Fruit fly (Drosophila melanogaster) whole organism, prepupa: ENCODE results near the gene CG4829.

Experiments
- Blimp-1 ChIP-seq: fragments of 200-800 bp; sonication (Bioruptor generic); optimal IDR thresholded peaks from 3 replicates; lab custom pipeline; 2017; ENCODE audit warnings: missing biosample characterization, missing genetic modification characterization, mild to moderate bottlenecking, moderate library complexity, missing genetic modification reagents
- CG10669 ChIP-seq: fragments of 200-800 bp; sonication (Bioruptor generic); optimal IDR thresholded peaks from 3 replicates; lab custom pipeline; 2018; ENCODE audit warnings: missing biosample characterization, mild to moderate bottlenecking, missing genetic modification characterization, moderate library complexity
- CG11762 ChIP-seq: fragments of 200-800 bp; sonication (Bioruptor generic); optimal IDR thresholded peaks from 3 replicates; lab custom pipeline; 2016; ENCODE audit warnings: missing biosample characterization, missing genetic modification characterization; ENCODE audit not compliant: insufficient read depth
- CG11902 ChIP-seq: fragments of 200-800 bp; sonication (Bioruptor generic); optimal IDR thresholded peaks from 3 replicates; lab custom pipeline; 2016; ENCODE audit warnings: missing biosample characterization, missing genetic modification characterization
- CG15336 ChIP-seq: fragments of 200-800 bp; sonication (Bioruptor generic); IDR thresholded peaks from 2 replicates; pipeline ENCODE4 v1.3.6; 2022; ENCODE audit warnings: missing biosample characterization, missing genetic modification characterization
- CG1621 ChIP-seq: fragments of 200-800 bp; sonication (Bioruptor generic); optimal IDR thresholded peaks from 3 replicates; lab custom pipeline; 2018; ENCODE audit warnings: missing biosample characterization, mild to moderate bottlenecking, missing genetic modification characterization
- CG16779 ChIP-seq: fragments of 200-800 bp; sonication (Bioruptor generic); optimal IDR thresholded peaks from 3 replicates; lab custom pipeline; 2017; ENCODE audit warnings: missing biosample characterization, mild to moderate bottlenecking, missing genetic modification characterization
- CG3032 ChIP-seq: fragments of 200-800 bp; optimal IDR thresholded peaks from 2 replicates; lab custom pipeline; 2019; ENCODE audit warnings: missing biosample characterization, mild to moderate bottlenecking, missing genetic modification characterization, moderate library complexity
- CG31627 ChIP-seq: fragments of 200-800 bp; sonication (Bioruptor generic); optimal IDR thresholded peaks from 3 replicates; lab custom pipeline; 2016; ENCODE audit warnings: missing biosample characterization, missing genetic modification characterization
- CG32006 ChIP-seq: fragments of 200-800 bp; sonication (Bioruptor generic); optimal IDR thresholded peaks from 3 replicates; lab custom pipeline; 2017; ENCODE audit warnings: missing biosample characterization, mild to moderate bottlenecking, missing genetic modification characterization
- CG34406 ChIP-seq: fragments of 200-800 bp; sonication (Bioruptor generic); optimal IDR thresholded peaks from 3 replicates; lab custom pipeline; 2016; ENCODE audit warnings: missing biosample characterization, missing genetic modification characterization
- CG3919 ChIP-seq: fragments of 200-800 bp; sonication (Bioruptor generic); optimal IDR thresholded peaks from 3 replicates; lab custom pipeline; 2016; ENCODE audit warnings: missing biosample characterization, missing genetic modification characterization
- CG6163 ChIP-seq: fragments of 200-800 bp; sonication (Bioruptor generic); IDR thresholded peaks from 3 replicates; pipeline ENCODE4 v1.3.6; 2022; ENCODE audit warnings: missing biosample characterization, missing genetic modification characterization
- CG6276 ChIP-seq: fragments of 200-800 bp; sonication (Bioruptor generic); optimal IDR thresholded peaks from 2 replicates; lab custom pipeline; 2017; ENCODE audit warnings: missing biosample characterization, mild to moderate bottlenecking, missing genetic modification characterization
- CG6792 ChIP-seq: fragments of 200-800 bp; sonication (Bioruptor generic); optimal IDR thresholded peaks from 3 replicates; lab custom pipeline; 2016; ENCODE audit warnings: missing biosample characterization, missing genetic modification characterization
- CG6808 ChIP-seq: fragments of 200-800 bp; sonication (Bioruptor generic); optimal IDR thresholded peaks from 3 replicates; lab custom pipeline; 2017; ENCODE audit warnings: missing biosample characterization, missing genetic modification characterization, mild to moderate bottlenecking, moderate library complexity, missing genetic modification reagents
- CG6854 ChIP-seq: fragments of 200-800 bp; sonication (Bioruptor generic); optimal IDR thresholded peaks from 2 replicates; lab custom pipeline; 2017; ENCODE audit warnings: missing biosample characterization, mild to moderate bottlenecking, missing genetic modification characterization
- CG7368 ChIP-seq: fragments of 200-800 bp; sonication (Bioruptor generic); optimal IDR thresholded peaks from 3 replicates; lab custom pipeline; 2016; ENCODE audit warnings: missing biosample characterization, missing genetic modification characterization
- CG8119 ChIP-seq: fragments of 200-800 bp; sonication (Bioruptor generic); IDR thresholded peaks from 3 replicates; pipeline ENCODE4 v1.3.6; 2022; ENCODE audit warnings: missing biosample characterization, missing genetic modification characterization
- CG8319 ChIP-seq: fragments of 200-800 bp; sonication (Bioruptor generic); optimal IDR thresholded peaks from 3 replicates; lab custom pipeline; 2016; ENCODE audit warnings: missing biosample characterization, missing genetic modification characterization
- CG8632 ChIP-seq: fragments of 200-800 bp; sonication (Bioruptor generic); optimal IDR thresholded peaks from 3 replicates; lab custom pipeline; 2016; ENCODE audit warnings: missing biosample characterization, missing genetic modification characterization
- Eip75B ChIP-seq: fragments of 200-800 bp; sonication (Bioruptor generic); optimal IDR thresholded peaks from 3 replicates; lab custom pipeline; 2016; ENCODE audit warnings: missing biosample characterization, missing genetic modification characterization
- Eip78C ChIP-seq: fragments of 200-800 bp; sonication (Bioruptor generic); peaks from one replicate; lab custom pipeline; 2016; ENCODE audit warnings: missing biosample characterization, missing genetic modification characterization
- Eip93F ChIP-seq: fragments of 200-800 bp; sonication (Bioruptor generic); optimal IDR thresholded peaks from 2 replicates; lab custom pipeline; 2016; ENCODE audit warnings: missing biosample characterization, mild to moderate bottlenecking, missing genetic modification characterization
- Ets21C ChIP-seq: fragments of 200-800 bp; sonication (Bioruptor generic); optimal IDR thresholded peaks from 3 replicates; lab custom pipeline; 2016; ENCODE audit warnings: missing biosample characterization, missing genetic modification characterization
- Ets96B ChIP-seq: fragments of 200-800 bp; optimal IDR thresholded peaks from 2 replicates; lab custom pipeline; 2019; ENCODE audit warnings: missing biosample characterization, mild to moderate bottlenecking, missing genetic modification characterization, moderate library complexity
- Gug ChIP-seq: fragments of 200-800 bp; sonication (Bioruptor generic); IDR thresholded peaks from 2 replicates; pipeline ENCODE4 v1.3.6; 2022; ENCODE audit warnings: missing biosample characterization, missing genetic modification characterization
- Hr38 ChIP-seq: sonication (Bioruptor generic); optimal IDR thresholded peaks from 2 replicates; lab custom pipeline; 2016; ENCODE audit warnings: missing biosample characterization, missing genetic modification characterization
- Hr4 ChIP-seq: fragments of 200-800 bp; sonication (Bioruptor generic); optimal IDR thresholded peaks from 3 replicates; lab custom pipeline; 2016; ENCODE audit warnings: missing biosample characterization, missing genetic modification characterization
- Met ChIP-seq: fragments of 200-800 bp; sonication (Bioruptor generic); optimal IDR thresholded peaks from 3 replicates; lab custom pipeline; 2016; ENCODE audit warnings: missing biosample characterization, missing genetic modification characterization
- Smox ChIP-seq: fragments of 200-800 bp; sonication (Bioruptor generic); optimal IDR thresholded peaks from 3 replicates; lab custom pipeline; 2016; ENCODE audit warnings: missing biosample characterization, missing genetic modification characterization
- Sox102F ChIP-seq: fragments of 200-800 bp; sonication (Bioruptor generic); optimal IDR thresholded peaks from 2 replicates; lab custom pipeline; 2016; ENCODE audit warnings: missing biosample characterization, mild to moderate bottlenecking, missing genetic modification characterization
- Sox15 ChIP-seq: fragments of 200-800 bp; sonication (Bioruptor generic); optimal IDR thresholded peaks from 3 replicates; lab custom pipeline; 2016; ENCODE audit warnings: missing biosample characterization, missing genetic modification characterization
- achi ChIP-seq: fragments of 200-800 bp; sonication (Bioruptor generic); optimal IDR thresholded peaks from 3 replicates; lab custom pipeline; 2016; ENCODE audit warnings: missing biosample characterization, missing genetic modification characterization
- acj6 ChIP-seq: fragments of 200-800 bp; sonication (Bioruptor generic); optimal IDR thresholded peaks from 3 replicates; lab custom pipeline; 2016; ENCODE audit warnings: missing biosample characterization, missing genetic modification characterization
- cyc ChIP-seq: fragments of 200-800 bp; sonication (Bioruptor generic); optimal IDR thresholded peaks from 3 replicates; lab custom pipeline; 2016; ENCODE audit warnings: missing biosample characterization, missing genetic modification characterization
- dac ChIP-seq: fragments of 200-800 bp; sonication (Bioruptor generic); optimal IDR thresholded peaks from 2 replicates; lab custom pipeline; 2017; ENCODE audit warnings: missing biosample characterization, mild to moderate bottlenecking, missing genetic modification characterization
- eg ChIP-seq: fragments of 200-800 bp; sonication (Bioruptor generic); IDR thresholded peaks from 3 replicates; pipeline ENCODE4 v1.3.6; 2022; ENCODE audit warnings: missing biosample characterization, missing genetic modification characterization
- esn ChIP-seq: fragments of 200-800 bp; sonication (Bioruptor generic); optimal IDR thresholded peaks from 2 replicates; lab custom pipeline; 2016; ENCODE audit warnings: missing biosample characterization, mild to moderate bottlenecking, missing genetic modification characterization, moderate library complexity
- fd59A ChIP-seq: fragments of 200-800 bp; sonication (Bioruptor generic); optimal IDR thresholded peaks from 2 replicates; lab custom pipeline; 2017; ENCODE audit warnings: missing biosample characterization, mild to moderate bottlenecking, missing genetic modification characterization, missing genetic modification reagents
- fd85E ChIP-seq: fragments of 200-800 bp; sonication (Bioruptor generic); optimal IDR thresholded peaks from 3 replicates; lab custom pipeline; 2016; ENCODE audit warnings: missing biosample characterization, missing genetic modification characterization
- fkh ChIP-seq: fragments of 200-800 bp; sonication (Bioruptor generic); optimal IDR thresholded peaks from 3 replicates; lab custom pipeline; 2017; ENCODE audit warnings: missing biosample characterization, mild to moderate bottlenecking, missing genetic modification characterization, moderate library complexity
- lz ChIP-seq: fragments of 200-800 bp; sonication (Bioruptor generic); optimal IDR thresholded peaks from 3 replicates; lab custom pipeline; 2016; ENCODE audit warnings: missing biosample characterization, missing genetic modification characterization
- net ChIP-seq: fragments of 200-800 bp; sonication (Bioruptor generic); optimal IDR thresholded peaks from 3 replicates; lab custom pipeline; 2016; ENCODE audit warnings: missing biosample characterization, missing genetic modification characterization
- pdm3 ChIP-seq: fragments of 200-800 bp; sonication (Bioruptor generic); optimal IDR thresholded peaks from 3 replicates; lab custom pipeline; 2016; ENCODE audit warnings: missing biosample characterization, missing genetic modification characterization
- salr ChIP-seq, 2 experiments: fragments of 200-800 bp; sonication (Bioruptor generic); optimal IDR thresholded peaks; 3 replicates each; lab custom pipeline; 2016 to 2018; ENCODE audit warnings: missing biosample characterization in 2 of 2, missing genetic modification characterization in 2 of 2, mild to moderate bottlenecking in 1 of 2
- svp ChIP-seq: fragments of 200-800 bp; sonication (Bioruptor generic); peaks from one replicate; lab custom pipeline; 2016; ENCODE audit warnings: missing biosample characterization, missing genetic modification characterization
- topi ChIP-seq: fragments of 200-800 bp; sonication (Bioruptor generic); optimal IDR thresholded peaks from 3 replicates; lab custom pipeline; 2016; ENCODE audit warnings: missing biosample characterization, missing genetic modification characterization
- vri ChIP-seq: fragments of 200-800 bp; sonication (Bioruptor generic); optimal IDR thresholded peaks from 3 replicates; lab custom pipeline; 2016; ENCODE audit warnings: missing biosample characterization, mild to moderate bottlenecking, missing genetic modification characterization

Gene CG4829

DNA sequence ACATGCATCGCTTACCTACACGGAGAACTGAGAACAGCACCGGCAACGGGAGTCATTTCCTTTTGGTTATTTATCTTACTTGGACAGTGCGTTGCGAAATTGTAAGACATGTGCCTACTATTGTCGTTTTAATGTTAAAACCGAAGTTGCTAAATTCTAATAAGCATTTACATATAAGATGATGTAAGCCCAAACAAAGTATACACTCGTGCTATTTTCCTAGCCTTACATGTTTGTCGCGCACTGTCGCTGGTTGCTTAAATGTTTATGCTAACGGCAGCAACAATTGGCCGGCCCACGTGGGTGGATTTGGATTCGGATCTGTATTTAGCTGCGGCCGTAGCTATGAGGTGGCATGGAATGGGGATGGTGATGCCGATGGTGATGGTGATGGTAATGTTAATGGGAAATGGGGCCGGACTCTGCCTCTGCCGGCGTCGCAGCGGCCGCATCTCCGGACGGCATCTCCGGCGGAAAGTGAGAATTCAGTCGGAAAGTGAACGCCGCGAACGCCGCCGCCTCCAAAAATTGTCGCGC lies at the start of gene CG4829 (continued):
- TF ChIP-seq acj6 (peak; percentile 36), CG6276 (GFP tag; lab: Kevin White, UChicago) (no peak), CG10669 (GFP tag; lab: Kevin White, UChicago) (peak; percentile 55), CG11902 (GFP tag; lab: Kevin White, UChicago) (peak; percentile 43), svp (GFP tag; lab: Kevin White, UChicago) (peak; percentile 65), CG6163 (GFP tag; lab: Robert Waterston, UW) (peak; percentile 77), Gug (GFP tag; lab: Robert Waterston, UW) (peak; percentile 62), lz (GFP tag; lab: Kevin White, UChicago) (peak; percentile 42)
- TF ChIP-seq, all 60 proteins: peak for 39

DNA sequence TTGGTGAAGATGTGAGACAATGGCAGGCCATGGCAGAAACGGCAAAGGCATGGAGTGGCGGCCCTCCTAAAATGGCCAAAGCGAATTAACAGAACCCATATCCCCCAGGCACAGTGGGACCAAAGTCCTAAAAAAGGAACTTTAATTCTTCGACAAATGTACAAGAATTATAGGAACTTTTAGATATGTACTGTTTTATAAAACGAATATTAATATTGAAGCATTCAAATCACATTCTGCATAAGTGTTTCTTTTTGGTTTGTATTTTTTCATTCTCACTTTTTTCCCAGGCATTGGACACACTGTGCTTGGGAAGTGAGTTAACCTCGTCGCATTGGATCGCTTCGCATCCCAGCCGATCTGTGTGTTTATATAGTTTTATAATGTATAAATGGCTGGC lies 46.5 kb upstream of the CG4829 start:
- TF ChIP-seq Sox102F (peak; percentile 26), CG6854 (no peak), Met (peak; percentile 42), Smox (peak; percentile 37), CG34406 (GFP tag; lab: Kevin White, UChicago) (no peak), CG6276 (GFP tag; lab: Kevin White, UChicago) (peak; percentile 24), CG7368 (GFP tag; lab: Kevin White, UChicago) (no peak), net (GFP tag; lab: Kevin White, UChicago) (peak; percentile 49), CG6163 (GFP tag; lab: Robert Waterston, UW) (no peak), lz (GFP tag; lab: Kevin White, UChicago) (peak; percentile 33), fd85E (no peak), CG3919 (peak; percentile 28), dac (GFP tag; lab: Kevin White, UChicago) (no peak), CG11762 (no peak), achi (GFP tag; lab: Kevin White, UChicago) (peak; percentile 42), Gug (GFP tag; lab: Robert Waterston, UW) (no peak), vri (GFP tag; lab: Kevin White, UChicago) (peak; percentile 3), CG1621 (tag; lab: Kevin White, UChicago) (peak; percentile 8), cyc (GFP tag; lab: Kevin White, UChicago) (no peak), CG16779 (tag; lab: Kevin White, UChicago) (no peak), esn (GFP tag; lab: Kevin White, UChicago) (peak; percentile 53), fkh (no peak), CG8119 (GFP tag; lab: Robert Waterston, UW) (peak; percentile 38; the same call in 1 of the 3 replicates), CG8632 (peak; percentile 1), CG11902 (GFP tag; lab: Kevin White, UChicago) (no peak), CG6808 (GFP tag; lab: Kevin White, UChicago) (peak; percentile 39), CG32006 (peak; percentile 48), Hr38 (GFP tag; lab: Kevin White, UChicago) (no peak), Blimp-1 (GFP tag; lab: Kevin White, UChicago) (no peak), Ets96B (tag; lab: Kevin White, UChicago) (peak; percentile 28), CG3032 (peak; percentile 23), Eip93F (no peak), Hr4 (GFP tag; lab: Kevin White, UChicago) (peak; percentile 11), CG8319 (no peak), pdm3 (GFP tag; lab: Kevin White, UChicago) (peak; percentile 9), acj6 (peak; percentile 18), Ets21C (no peak), CG15336 (GFP tag; lab: Robert Waterston, UW) (peak; percentile 36), fd59A (GFP tag; lab: Kevin White, UChicago) (peak; percentile 14), CG10669 (GFP tag; lab: Kevin White, UChicago) (peak; percentile 3), Eip78C (peak; percentile 91), CG6792 (GFP tag; lab: Kevin White, UChicago) (peak; percentile 31), CG31627 (no peak), salr (GFP tag; optimal IDR thresholded peaks at IDR 0.05; lab: Kevin White, UChicago) (peak in 1 of 2 experiments; percentile 34), Sox15 (no peak), topi (GFP tag; lab: Kevin White, UChicago) (peak; percentile 47), Eip75B (peak; percentile 19), eg (GFP tag; lab: Robert Waterston, UW) (no peak)
